Worm (Caenorhabditis elegans): ENCODE data around the gene T28D6.5.

- TF ChIP-seq dao-5 (tag; optimal IDR thresholded peaks at IDR 0.05) (no peak), him-1 (tag; optimal IDR thresholded peaks at IDR 0.05) (no peak), W03F9.2 (tag; optimal IDR thresholded peaks at IDR 0.05) (no peak)
Observed at ce11 chrIII:11372199-11372938, 38.9 kb downstream of the T28D6.5 start.

Data from whole organism, L4/young adult.